Worm (Caenorhabditis elegans): ENCODE data around the gene K12H6.5.
A peak's percentile ranks its signal among the peaks of the same experiment; 100 is the strongest.

K12H6.5 gene

ce11 chrII:2827859-2828403 lies 2.0 kb upstream of the K12H6.5 start, which contains the start of gene K12H6.8:
Gene K12H6.8 (plus strand): TSS chrII:2827896.
- TF ChIP-seq gei-17 (GFP tag; optimal IDR thresholded peaks at IDR 0.05) (no peak), nhr-179 (tag; optimal IDR thresholded peaks at IDR 0.05) (no peak), zfh-2 (GFP tag; conservative IDR thresholded peaks at IDR 0.05) (peak; percentile 69), egrh-3 (GFP tag; IDR thresholded peaks at IDR 0.05) (0 out of 2 replicates have a peak, but pooled peaks have one; percentile 37), B0019.2 (GFP tag; conservative IDR thresholded peaks at IDR 0.05) (no peak), B0336.3 (GFP tag; IDR thresholded peaks at IDR 0.05) (0 out of 2 replicates have a peak, but pooled peaks have one; percentile 27), lsl-1 (GFP tag; optimal IDR thresholded peaks at IDR 0.05) (no peak), repo-1 (tag; optimal IDR thresholded peaks at IDR 0.05) (peak; percentile 17), mcd-1 (GFP tag; IDR thresholded peaks at IDR 0.05) (0 out of 2 replicates have a peak, but pooled peaks have one; percentile 40)

ce11 chrII:2824169-2824568 lies 1.8 kb downstream of the K12H6.5 start, which contains the start of the genes K12H6.4 and K12H6.9:
Gene K12H6.4 (minus strand): TSS chrII:2824269.
Gene K12H6.9 (plus strand): TSS chrII:2824404.
- TF ChIP-seq ztf-26 (tag; optimal IDR thresholded peaks at IDR 0.05) (no peak), nhr-80 (tag; optimal IDR thresholded peaks at IDR 0.05) (no peak), ceh-79 (tag; optimal IDR thresholded peaks at IDR 0.05) (no peak), ceh-27 (GFP tag; optimal IDR thresholded peaks at IDR 0.05) (no peak), fkh-3 (tag; optimal IDR thresholded peaks at IDR 0.05) (no peak), C06A6.2 (GFP tag; conservative IDR thresholded peaks at IDR 0.05) (no peak), atf-7 (tag; optimal IDR thresholded peaks at IDR 0.05) (no peak), F23B12.7 (tag; optimal IDR thresholded peaks at IDR 0.05; ENCODE audit: insufficient read depth) (no peak), mel-28 (tag; optimal IDR thresholded peaks at IDR 0.05; ENCODE audit: borderline replicate concordance) (no peak)

ce11 chrII:2822435-2822920 lies 3.5 kb downstream of the K12H6.5 start, which contains the start of the genes fut-4 and K12H6.10:
Gene fut-4 (minus strand): TSS chrII:2822535.
Gene K12H6.10 (plus strand): TSS chrII:2822870.
- no peak for TF ChIP-seq pbrm-1 (GFP tag; IDR thresholded peaks at IDR 0.05)
- TF ChIP-seq madf-10 (tag; optimal IDR thresholded peaks at IDR 0.05) = no peak
- TF ChIP-seq aptf-3 (GFP tag; IDR thresholded peaks at IDR 0.05) = no peak
- TF ChIP-seq hrde-1 (tag; optimal IDR thresholded peaks at IDR 0.05; ENCODE audit: borderline replicate concordance) = no peak
- no peak for TF ChIP-seq xnd-1 (tag; optimal IDR thresholded peaks at IDR 0.05)
- TF ChIP-seq ztf-22 (GFP tag; optimal IDR thresholded peaks at IDR 0.05) = no peak
- TF ChIP-seq nfya-2 (GFP tag; IDR thresholded peaks at IDR 0.05) = no peak
- TF ChIP-seq F33H1.4 (GFP tag; IDR thresholded peaks at IDR 0.05) = no peak
- TF ChIP-seq rcor-1 (GFP tag; IDR thresholded peaks at IDR 0.05) = no peak
- TF ChIP-seq F22D6.2 (tag; optimal IDR thresholded peaks at IDR 0.05) = no peak
- TF ChIP-seq madf-6 (GFP tag; IDR thresholded peaks at IDR 0.05) = no peak

ce11 chrII:2816676-2817075 lies 9.3 kb downstream of the K12H6.5 start, which contains the start of gene set-13:
Gene set-13 (plus strand): TSS chrII:2816976.
- no peak for TF ChIP-seq ama-1 (optimal IDR thresholded peaks at IDR 0.05)
- TF ChIP-seq ama-1 (GFP tag; optimal IDR thresholded peaks at IDR 0.05) = no peak
- no peak for TF ChIP-seq hlh-12 (tag; optimal IDR thresholded peaks at IDR 0.05)
- TF ChIP-seq ccch-3 (GFP tag; optimal IDR thresholded peaks at IDR 0.05) = no peak
- no peak for TF ChIP-seq hrde-1 (tag; optimal IDR thresholded peaks at IDR 0.05; ENCODE audit: borderline replicate concordance)

- TF ChIP-seq tlf-1 (GFP tag; optimal IDR thresholded peaks at IDR 0.05) (no peak), madf-8 (GFP tag; conservative IDR thresholded peaks at IDR 0.05) (no peak), lin-35 (GFP tag; optimal IDR thresholded peaks at IDR 0.05) (no peak), ekl-4 (GFP tag; IDR thresholded peaks at IDR 0.05) (no peak)
Observed at ce11 chrII:2815444-2815843, 10.5 kb downstream of the K12H6.5 start, which contains the start of gene K12H6.2. Gene K12H6.2 (minus strand): TSS chrII:2815544.

Data from whole organism, young adult.